Fruit fly (Drosophila melanogaster) whole organism, embryonic: ENCODE measurements around the gene CG17107.
A peak's percentile ranks its signal among the peaks of the same experiment; 100 is the strongest.

Source experiments
- CG11093 ChIP-seq: fragments of 200-800 bp; sonication (Bioruptor generic); IDR thresholded peaks from 3 replicates; pipeline ENCODE4 v1.3.6; 2022; ENCODE audit warnings: missing biosample characterization, missing genetic modification characterization
- CG12236 ChIP-seq: fragments of 200-800 bp; sonication (Bioruptor generic); optimal IDR thresholded peaks from 2 replicates; lab custom pipeline; 2016; ENCODE audit warnings: missing biosample characterization, missing genetic modification characterization
- CG12299 ChIP-seq: fragments of 200-800 bp; sonication (Bioruptor generic); optimal IDR thresholded peaks from 2 replicates; lab custom pipeline; 2018; ENCODE audit warnings: missing biosample characterization, mild to moderate bottlenecking, missing genetic modification characterization
- CG17802 ChIP-seq: fragments of 200-800 bp; sonication (Bioruptor generic); optimal IDR thresholded peaks from 2 replicates; lab custom pipeline; 2018; ENCODE audit warnings: missing biosample characterization, mild to moderate bottlenecking, missing genetic modification characterization, moderate library complexity
- CG2202 ChIP-seq: fragments of 200-800 bp; sonication (Bioruptor generic); optimal IDR thresholded peaks from 2 replicates; lab custom pipeline; 2018; ENCODE audit warnings: missing biosample characterization, mild to moderate bottlenecking, missing genetic modification characterization
- CG3281 ChIP-seq: fragments of 200-800 bp; sonication (Bioruptor generic); optimal IDR thresholded peaks from 3 replicates; lab custom pipeline; 2017; ENCODE audit warnings: missing biosample characterization, mild to moderate bottlenecking, missing genetic modification characterization
- CG34422 ChIP-seq: fragments of 200-800 bp; sonication (Bioruptor generic); IDR thresholded peaks from 3 replicates; pipeline ENCODE4 v1.3.6; 2022; ENCODE audit warnings: missing biosample characterization, missing genetic modification characterization
- CG3995 ChIP-seq: fragments of 200-800 bp; sonication (Bioruptor generic); optimal IDR thresholded peaks from 3 replicates; lab custom pipeline; 2016; ENCODE audit warnings: missing biosample characterization, missing genetic modification characterization
- CG4328 ChIP-seq: fragments of 200-800 bp; sonication (Bioruptor generic); optimal IDR thresholded peaks from 3 replicates; lab custom pipeline; 2017; ENCODE audit warnings: missing biosample characterization, missing genetic modification reagents, missing genetic modification characterization
- CG6765 ChIP-seq: fragments of 200-800 bp; sonication (Bioruptor generic); optimal IDR thresholded peaks from 3 replicates; lab custom pipeline; 2017; ENCODE audit warnings: missing biosample characterization, mild to moderate bottlenecking, missing genetic modification characterization
- Dip3 ChIP-seq: fragments of 200-800 bp; sonication (Bioruptor generic); optimal IDR thresholded peaks from 3 replicates; lab custom pipeline; 2016; ENCODE audit warnings: missing biosample characterization, missing genetic modification characterization
- Ets65A ChIP-seq: fragments of 200-800 bp; sonication (Bioruptor generic); peaks from one replicate; lab custom pipeline; 2016; ENCODE audit warnings: missing biosample characterization, missing genetic modification characterization
- Fer2 ChIP-seq: fragments of 200-800 bp; sonication (Bioruptor generic); optimal IDR thresholded peaks from 2 replicates; lab custom pipeline; 2018; ENCODE audit warnings: missing biosample characterization, mild to moderate bottlenecking, missing genetic modification characterization, moderate library complexity
- HLH4C ChIP-seq: fragments of 200-800 bp; sonication (Bioruptor generic); IDR thresholded peaks from 3 replicates; pipeline ENCODE4 v1.3.6; 2022; ENCODE audit warnings: missing biosample characterization, missing genetic modification characterization; ENCODE audit not compliant: partially characterized antibody
- Mrtf ChIP-seq: fragments of 200-800 bp; sonication (Bioruptor generic); IDR thresholded peaks from 3 replicates; pipeline ENCODE4 v1.3.6; 2022; ENCODE audit warnings: missing biosample characterization, missing genetic modification characterization
- Optix ChIP-seq: fragments of 200-800 bp; sonication (Bioruptor generic); IDR thresholded peaks from 3 replicates; pipeline ENCODE4 v1.3.6; 2022; ENCODE audit warnings: missing biosample characterization, missing genetic modification characterization
- Ravus ChIP-seq: fragments of 200-800 bp; sonication (Bioruptor generic); IDR thresholded peaks from 2 replicates; pipeline ENCODE4 v1.3.6; 2022; ENCODE audit warnings: missing biosample characterization, missing genetic modification characterization
- Scr ChIP-seq: fragments of 200-800 bp; sonication (Bioruptor generic); IDR thresholded peaks from 2 replicates; pipeline ENCODE4 v1.3.6; 2022; ENCODE audit warnings: missing biosample characterization, missing genetic modification characterization; ENCODE audit not compliant: partially characterized antibody
- Tbp ChIP-seq: fragments of >200 bp; optimal IDR thresholded peaks from 2 replicates; lab custom pipeline; 2018; ENCODE audit warnings: missing biosample characterization, missing genetic modification characterization
- Vsx1 ChIP-seq: fragments of 200-800 bp; sonication (Bioruptor generic); optimal IDR thresholded peaks from 2 replicates; lab custom pipeline; 2017; ENCODE audit warnings: missing biosample characterization, mild to moderate bottlenecking, missing genetic modification characterization, missing genetic modification reagents
- btn ChIP-seq: fragments of 200-800 bp; sonication (Bioruptor generic); optimal IDR thresholded peaks from 2 replicates; lab custom pipeline; 2016; ENCODE audit warnings: missing biosample characterization, missing genetic modification characterization
- caup ChIP-seq: fragments of 200-800 bp; sonication (Bioruptor generic); optimal IDR thresholded peaks from 3 replicates; lab custom pipeline; 2017; ENCODE audit warnings: missing biosample characterization, mild to moderate bottlenecking, missing genetic modification characterization, moderate library complexity; ENCODE audit not compliant: severe bottlenecking
- crp ChIP-seq, 2 experiments: fragments of 200-800 bp; sonication (Bioruptor generic); optimal IDR thresholded peaks; 2 replicates in 1 of 2; 3 replicates in 1 of 2; lab custom pipeline; 2017; ENCODE audit warnings: missing biosample characterization in 2 of 2, missing genetic modification characterization in 2 of 2, mild to moderate bottlenecking in 1 of 2, moderate library complexity in 1 of 2
- fd96Cb ChIP-seq: fragments of 200-800 bp; sonication (Bioruptor generic); optimal IDR thresholded peaks from 2 replicates; lab custom pipeline; 2018; ENCODE audit warnings: missing biosample characterization, mild to moderate bottlenecking, missing genetic modification characterization, moderate library complexity
- gcm ChIP-seq: fragments of 200-800 bp; sonication (Bioruptor generic); optimal IDR thresholded peaks from 2 replicates; lab custom pipeline; 2019; ENCODE audit warnings: missing biosample characterization, mild to moderate bottlenecking, missing genetic modification characterization, moderate library complexity
- jing ChIP-seq: fragments of 200-800 bp; sonication (Bioruptor generic); optimal IDR thresholded peaks from 2 replicates; lab custom pipeline; 2018; ENCODE audit warnings: missing biosample characterization, mild to moderate bottlenecking, missing genetic modification characterization
- odd ChIP-seq: fragments of 200-800 bp; sonication (Bioruptor generic); optimal IDR thresholded peaks from 2 replicates; lab custom pipeline; 2017; ENCODE audit warnings: missing biosample characterization, mild to moderate bottlenecking, missing genetic modification characterization
- repo ChIP-seq: fragments of 200-800 bp; sonication (Bioruptor generic); optimal IDR thresholded peaks from 2 replicates; lab custom pipeline; 2016; ENCODE audit warnings: missing biosample characterization, missing genetic modification characterization
- slou ChIP-seq: fragments of 200-800 bp; sonication (Bioruptor generic); optimal IDR thresholded peaks from 3 replicates; lab custom pipeline; 2016; ENCODE audit warnings: missing biosample characterization, missing genetic modification characterization
- tap ChIP-seq: fragments of 200-800 bp; optimal IDR thresholded peaks from 3 replicates; lab custom pipeline; 2019; ENCODE audit warnings: missing biosample characterization, mild to moderate bottlenecking, missing genetic modification characterization, moderate library complexity
- trh ChIP-seq: fragments of 200-800 bp; sonication (Bioruptor generic); optimal IDR thresholded peaks from 2 replicates; lab custom pipeline; 2016; ENCODE audit warnings: missing biosample characterization, missing genetic modification characterization
- ttk ChIP-seq: fragments of 200-800 bp; sonication (Bioruptor generic); IDR thresholded peaks from 2 replicates; pipeline ENCODE4 v2.1.2; 2022; ENCODE audit warnings: missing biosample characterization, missing genetic modification characterization
- tx ChIP-seq: fragments of 200-800 bp; sonication (Bioruptor generic); optimal IDR thresholded peaks from 2 replicates; lab custom pipeline; 2016; ENCODE audit warnings: missing biosample characterization, missing genetic modification characterization
- z ChIP-seq: fragments of 200-800 bp; sonication (Bioruptor generic); IDR thresholded peaks from 3 replicates; pipeline ENCODE4 v1.3.6; 2022; ENCODE audit warnings: missing biosample characterization, missing genetic modification characterization
- zen2 ChIP-seq: fragments of 200-800 bp; sonication (Bioruptor generic); IDR thresholded peaks from 3 replicates; pipeline ENCODE4 v1.3.6; 2022; ENCODE audit warnings: missing biosample characterization, missing genetic modification characterization; ENCODE audit not compliant: partially characterized antibody

The CG17107 gene

dm6 chr2L:10681602-10682001 is at the start of gene CG17107:
TSS of gene CG17107 (plus strand) at chr2L:10681902.
- TF ChIP-seq tx (GFP tag; lab: Kevin White, UChicago), result no peak
- no peak for TF ChIP-seq CG3281 (GFP tag; lab: Kevin White, UChicago)
- TF ChIP-seq z (GFP tag; lab: Robert Waterston, UW), result no peak
- TF ChIP-seq CG12299 (tag; lab: Kevin White, UChicago), result no peak
- TF ChIP-seq Fer2, result no peak

- TF ChIP-seq Scr (GFP tag; lab: Robert Waterston, UW) (no peak), Dip3 (GFP tag; lab: Kevin White, UChicago) (no peak), slou (GFP tag; lab: Kevin White, UChicago) (no peak), Vsx1 (GFP tag; lab: Kevin White, UChicago) (no peak), jing (GFP tag; lab: Kevin White, UChicago) (no peak), odd (GFP tag; lab: Kevin White, UChicago) (no peak), fd96Cb (tag; lab: Kevin White, UChicago) (no peak), CG34422 (GFP tag; lab: Robert Waterston, UW) (no peak), CG3995 (no peak), Optix (GFP tag; lab: Robert Waterston, UW) (no peak)
- TF ChIP-seq, all 482 proteins: peak for 0
Observed at dm6 chr2L:10632702-10633101, 49.0 kb upstream of the CG17107 start.

dm6 chr2L:10638371-10638770 is 43.3 kb upstream of the CG17107 start, which contains the start of gene CG7329:
TSS of gene CG7329 (minus strand) at chr2L:10638471.
- TF ChIP-seq ttk, result no peak
- no peak for TF ChIP-seq repo (GFP tag; lab: Kevin White, UChicago)
- TF ChIP-seq Mrtf (GFP tag; lab: Robert Waterston, UW), result no peak
- TF ChIP-seq Ets65A (GFP tag; lab: Kevin White, UChicago), result peak; percentile 81

- TF ChIP-seq Tbp (GFP tag; lab: Kevin White, UChicago) (no peak), Ravus (GFP tag; lab: Robert Waterston, UW) (no peak), CG11093 (GFP tag; lab: Robert Waterston, UW) (no peak), CG17802 (tag; lab: Kevin White, UChicago) (no peak), caup (GFP tag; lab: Kevin White, UChicago) (no peak), CG6765 (GFP tag; lab: Kevin White, UChicago) (no peak), gcm (GFP tag; lab: Kevin White, UChicago) (no peak), trh (GFP tag; lab: Kevin White, UChicago) (no peak), CG2202 (tag; lab: Kevin White, UChicago) (no peak), tap (tag; lab: Kevin White, UChicago) (no peak), CG12236 (GFP tag; lab: Kevin White, UChicago) (no peak), HLH4C (GFP tag; lab: Robert Waterston, UW) (no peak), zen2 (GFP tag; lab: Robert Waterston, UW) (no peak), crp (GFP tag; optimal IDR thresholded peaks at IDR 0.05; lab: Kevin White, UChicago) (no peak), CG4328 (no peak), btn (GFP tag; lab: Kevin White, UChicago) (no peak)
Observed at dm6 chr2L:10639631-10640030, 42.1 kb upstream of the CG17107 start, which contains the start of gene CG31872. TSS of gene CG31872 (plus strand) at chr2L:10639931.
